Fruit fly (Drosophila melanogaster) whole organism, larva: Measurements from ENCODE around the gene svp.

Experiments
- noc ChIP-seq: fragments of 200-800 bp; sonication (Bioruptor generic); optimal IDR thresholded peaks from 3 replicates; lab custom pipeline; 2019; ENCODE audit warnings: missing biosample characterization, mild to moderate bottlenecking, missing genetic modification characterization, moderate library complexity

Gene svp

dm6 chr3R:12258437-12258836, at the start of gene svp, which contains the start of gene CG44037:
svp (plus strand) TSS chr3R:12258737.
CG44037 (plus strand) TSS chr3R:12258737.
- TF ChIP-seq noc (tag; lab: Kevin White, UChicago): no peak

- no peak for TF ChIP-seq noc (tag; lab: Kevin White, UChicago)
Measured at dm6 chr3R:12210260-12210659, 48.3 kb upstream of the svp start, which contains the start of gene CG4830. CG4830 (minus strand) TSS chr3R:12210360.

- no peak for TF ChIP-seq noc (tag; lab: Kevin White, UChicago)
Measured at dm6 chr3R:12211552-12211951, 47.0 kb upstream of the svp start.

- TF ChIP-seq noc (tag; lab: Kevin White, UChicago): no peak
Measured at dm6 chr3R:12214201-12214600, 44.3 kb upstream of the svp start, which contains the start of gene CG14742. CG14742 (plus strand) TSS chr3R:12214501.

- TF ChIP-seq noc (tag; lab: Kevin White, UChicago): no peak
Measured at dm6 chr3R:12219497-12219896, 39.0 kb upstream of the svp start, which contains the start of gene Cog1. Cog1 (minus strand) TSS chr3R:12219686.

- peak; percentile 91 for TF ChIP-seq noc (tag; lab: Kevin White, UChicago)
Measured at dm6 chr3R:12221366-12221916, 37.1 kb upstream of the svp start, which contains the start of gene CG4860. CG4860 (minus strand) TSS chr3R:12221464.

dm6 chr3R:12222093-12222492, 36.4 kb upstream of the svp start, which contains the start of gene Rsbp15:
Rsbp15 (plus strand) TSS chr3R:12222387.
- no peak for TF ChIP-seq noc (tag; lab: Kevin White, UChicago)

- no peak for TF ChIP-seq noc (tag; lab: Kevin White, UChicago)
Measured at dm6 chr3R:12224919-12225318, 33.6 kb upstream of the svp start, which contains the start of gene CG17404. CG17404 (minus strand) TSS chr3R:12225019.

- TF ChIP-seq noc (tag; lab: Kevin White, UChicago): no peak
Measured at dm6 chr3R:12226239-12226638, 32.3 kb upstream of the svp start, which contains the start of gene CG12256. CG12256 (minus strand) TSS chr3R:12226339.

dm6 chr3R:12229113-12229512, 29.4 kb upstream of the svp start, which contains the start of gene CG3916:
CG3916 (plus strand) TSS chr3R:12229413.
- no peak for TF ChIP-seq noc (tag; lab: Kevin White, UChicago)

- no peak for TF ChIP-seq noc (tag; lab: Kevin White, UChicago)
Measured at dm6 chr3R:12232629-12233028, 25.9 kb upstream of the svp start, which contains the start of gene Pglym87. Pglym87 (minus strand) TSS chr3R:12232729.

dm6 chr3R:12234584-12234983, 24.0 kb upstream of the svp start, which contains the start of gene Cyp313a5:
Cyp313a5 (minus strand) TSS chr3R:12234684.
- no peak for TF ChIP-seq noc (tag; lab: Kevin White, UChicago)

- no peak for TF ChIP-seq noc (tag; lab: Kevin White, UChicago)
Measured at dm6 chr3R:12236804-12237203, 21.7 kb upstream of the svp start, which contains the start of gene Cyp313a2. Cyp313a2 (minus strand) TSS chr3R:12236904.

- TF ChIP-seq noc (tag; lab: Kevin White, UChicago): no peak
Measured at dm6 chr3R:12239166-12239565, 19.4 kb upstream of the svp start, which contains the start of gene Cyp313a3. Cyp313a3 (minus strand) TSS chr3R:12239266.

- peak; percentile 70 for TF ChIP-seq noc (tag; lab: Kevin White, UChicago)
Measured at dm6 chr3R:12244468-12245060, 14.0 kb upstream of the svp start.

- no peak for TF ChIP-seq noc (tag; lab: Kevin White, UChicago)
Measured at dm6 chr3R:12248243-12248642, 10.3 kb upstream of the svp start.
